Worm (Caenorhabditis elegans) whole organism, L3 larva: Measurements from ENCODE around the gene ZK354.2.

ENCODE experiments used
- fkh-10 ChIP-seq: sonication (generic microtip); optimal IDR thresholded peaks from 2 replicates; lab custom pipeline; 2017; ENCODE audit warnings: missing biosample characterization, missing genetic modification reagents, missing genetic modification characterization
- jun-1 ChIP-seq: fragments of 150-350 bp; optimal IDR thresholded peaks from 2 replicates; lab custom pipeline; 2014; ENCODE audit warnings: missing biosample characterization, missing genetic modification reagents, missing genetic modification characterization
- nfya-1 ChIP-seq: sonication (generic microtip); optimal IDR thresholded peaks from 2 replicates; lab custom pipeline; 2017; ENCODE audit warnings: missing genetic modification characterization, mild to moderate bottlenecking, missing compliant biosample characterization, antibody characterized with exemption, moderate library complexity; ENCODE audit not compliant: insufficient read depth
- snpc-4 ChIP-seq: fragments of 150-350 bp; optimal IDR thresholded peaks from 2 replicates; lab custom pipeline; 2014; ENCODE audit warnings: missing biosample characterization, missing genetic modification characterization

ce11 chrIV:5354124-5354523 is 40.9 kb downstream of the ZK354.2 start, which contains the start of gene Y4C6B.1:
- TF ChIP-seq snpc-4 (tag; lab: Kevin White, UChicago) (no peak), jun-1 (no peak), nfya-1 (peak; percentile 22), fkh-10 (no peak)
